Worm (Caenorhabditis elegans): Measurements from ENCODE around the gene W01B6.3.

ce11 chrIV:10084323-10084959 is 12.0 kb upstream of the W01B6.3 start, which contains the start of gene W01B6.8:
- TF ChIP-seq ceh-28 (tag; optimal IDR thresholded peaks at IDR 0.05) (no peak), elt-2 (tag; optimal IDR thresholded peaks at IDR 0.05) (no peak), lin-15B (tag; optimal IDR thresholded peaks at IDR 0.05) (no peak)

Data from whole organism, L3 larva.